Worm (Caenorhabditis elegans): Measurements from ENCODE around the gene AH9.3.
A peak's percentile ranks its signal among the peaks of the same experiment; 100 is the strongest.

Gene AH9.3

DNA sequence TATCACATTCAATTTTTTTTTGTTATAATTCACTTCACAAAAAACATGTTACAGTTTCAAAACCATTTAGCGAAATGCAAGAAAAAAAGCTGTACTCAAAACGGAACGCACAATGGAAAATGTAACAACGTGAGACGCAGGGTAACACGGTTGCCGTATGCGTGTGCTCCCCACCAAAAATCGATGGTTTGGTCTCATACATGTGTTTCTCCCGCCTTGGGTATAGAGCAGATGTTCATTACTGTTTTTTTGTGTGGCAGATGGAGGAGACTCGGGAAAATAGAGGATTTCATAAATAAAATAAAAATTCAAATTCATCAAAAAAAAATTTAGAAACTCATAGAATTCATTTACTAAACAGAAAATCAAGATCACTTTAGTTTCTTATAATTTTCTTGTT is at the start of gene AH9.3:
AH9.3 (minus strand) TSS at position 101 of the 400 bp plus-strand sequence.
- TF ChIP-seq sem-4 (tag; optimal IDR thresholded peaks at IDR 0.05): no peak
- TF ChIP-seq aly-2 (tag; optimal IDR thresholded peaks at IDR 0.05): no peak
- TF ChIP-seq sma-9 (GFP tag; optimal IDR thresholded peaks at IDR 0.05): no peak
- no peak for TF ChIP-seq sma-9 (tag; optimal IDR thresholded peaks at IDR 0.05)
- no peak for TF ChIP-seq C34F6.9 (tag; optimal IDR thresholded peaks at IDR 0.05)

DNA sequence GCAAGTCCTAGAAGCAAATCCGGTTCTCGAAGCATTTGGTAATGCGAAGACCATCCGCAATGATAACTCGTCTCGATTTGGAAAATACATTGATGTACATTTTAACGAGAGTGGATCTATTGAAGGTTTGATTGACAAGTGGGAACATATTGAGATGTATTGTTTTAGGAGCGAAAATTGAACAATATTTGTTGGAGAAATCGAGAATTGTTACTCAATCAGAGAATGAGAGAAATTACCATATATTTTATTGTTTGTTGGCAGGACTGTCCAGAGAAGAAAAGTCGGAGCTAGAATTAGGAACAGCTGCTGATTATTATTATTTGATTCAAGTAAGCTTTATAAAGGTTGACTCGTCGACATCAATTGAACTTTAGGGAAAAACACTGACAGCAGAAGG is 43.6 kb upstream of the AH9.3 start:
- TF ChIP-seq nhr-11 (tag; optimal IDR thresholded peaks at IDR 0.05): no peak
- TF ChIP-seq nhr-77 (tag; optimal IDR thresholded peaks at IDR 0.05): no peak
- TF ChIP-seq lsy-2 (tag; optimal IDR thresholded peaks at IDR 0.05): no peak
- TF ChIP-seq ztf-1 (GFP tag; conservative IDR thresholded peaks at IDR 0.05): no peak
- no peak for TF ChIP-seq skn-1 (tag; optimal IDR thresholded peaks at IDR 0.05)
- no peak for TF ChIP-seq ama-1 (optimal IDR thresholded peaks at IDR 0.05)
- TF ChIP-seq unc-55 (GFP tag; optimal IDR thresholded peaks at IDR 0.05): no peak
- no peak for TF ChIP-seq sma-9 (GFP tag; optimal IDR thresholded peaks at IDR 0.05)
- TF ChIP-seq sma-9 (tag; optimal IDR thresholded peaks at IDR 0.05): no peak
- TF ChIP-seq nhr-237 (tag; optimal IDR thresholded peaks at IDR 0.05): no peak
- no peak for TF ChIP-seq sma-3 (GFP tag; optimal IDR thresholded peaks at IDR 0.05)
- TF ChIP-seq Y55F3AM.14 (GFP tag; optimal IDR thresholded peaks at IDR 0.05): no peak
- no peak for TF ChIP-seq mab-5 (tag; optimal IDR thresholded peaks at IDR 0.05)
- no peak for TF ChIP-seq blmp-1 (tag; optimal IDR thresholded peaks at IDR 0.05; ENCODE audit: insufficient read depth)
- no peak for TF ChIP-seq mbf-1 (tag; optimal IDR thresholded peaks at IDR 0.05)
- TF ChIP-seq ZK546.5 (tag; optimal IDR thresholded peaks at IDR 0.05): no peak
- TF ChIP-seq nhr-25 (tag; optimal IDR thresholded peaks at IDR 0.05): no peak
- TF ChIP-seq ceh-82 (tag; optimal IDR thresholded peaks at IDR 0.05): no peak
- TF ChIP-seq C34F6.9 (tag; optimal IDR thresholded peaks at IDR 0.05): no peak
- no peak for TF ChIP-seq nhr-129 (tag; optimal IDR thresholded peaks at IDR 0.05)

DNA sequence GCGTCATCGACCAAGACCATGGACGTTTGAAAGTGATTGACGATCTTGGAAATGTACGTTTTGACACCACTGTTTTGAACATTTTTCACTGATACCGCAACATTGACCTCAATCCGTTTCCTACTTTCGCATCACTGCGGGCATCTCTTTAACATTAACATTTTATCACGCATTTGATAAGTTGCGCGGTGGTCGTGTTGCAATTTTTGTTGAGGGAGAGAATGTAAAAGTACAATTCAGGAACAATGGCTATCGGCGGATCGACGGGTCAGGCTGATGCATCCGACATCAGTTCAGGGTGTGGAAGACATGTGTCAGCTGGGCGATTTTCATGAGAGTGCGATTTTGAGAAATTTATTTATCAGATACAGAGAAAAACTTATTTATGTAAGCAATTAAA is 42.4 kb upstream of the AH9.3 start:
- TF ChIP-seq nhr-21 (tag; optimal IDR thresholded peaks at IDR 0.05) (peak; percentile 55), crh-2 (tag; optimal IDR thresholded peaks at IDR 0.05) (no peak), mdl-1 (tag; optimal IDR thresholded peaks at IDR 0.05) (no peak), lin-39 (tag; optimal IDR thresholded peaks at IDR 0.05) (no peak), gmeb-1 (tag; optimal IDR thresholded peaks at IDR 0.05) (no peak)

DNA sequence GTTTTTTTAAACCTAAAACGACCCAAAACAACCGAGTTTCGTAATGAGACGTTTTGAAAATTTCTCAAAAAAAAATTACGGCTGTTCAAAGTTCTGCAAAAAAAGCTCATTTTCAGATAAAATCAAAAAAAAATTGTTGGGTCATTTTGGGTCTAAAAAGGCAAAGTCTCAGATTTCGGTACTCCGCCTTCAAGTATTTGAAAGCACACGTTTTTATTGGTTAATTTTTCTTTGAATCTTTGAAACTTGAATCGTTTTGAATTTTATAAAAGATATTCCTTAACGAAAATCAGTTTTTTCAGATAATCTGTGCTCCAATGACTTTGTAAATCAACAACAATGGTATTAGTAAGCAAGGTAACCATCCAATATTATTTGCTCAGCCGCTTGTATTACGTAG is 41.9 kb upstream of the AH9.3 start, which contains the start of gene hum-6:
hum-6 (plus strand) TSS at position 301 of the 400 bp plus-strand sequence.
- TF ChIP-seq lin-13 (GFP tag; optimal IDR thresholded peaks at IDR 0.05): no peak
- no peak for TF ChIP-seq lin-11 (tag; optimal IDR thresholded peaks at IDR 0.05)
- TF ChIP-seq zag-1 (tag; optimal IDR thresholded peaks at IDR 0.05): no peak
- no peak for TF ChIP-seq sem-4 (tag; optimal IDR thresholded peaks at IDR 0.05)
- no peak for TF ChIP-seq mbf-1 (tag; optimal IDR thresholded peaks at IDR 0.05)
- no peak for TF ChIP-seq nhr-12 (tag; optimal IDR thresholded peaks at IDR 0.05)
- no peak for TF ChIP-seq unc-62 (GFP tag; optimal IDR thresholded peaks at IDR 0.05)
- TF ChIP-seq mdl-1 (tag; optimal IDR thresholded peaks at IDR 0.05): no peak
- TF ChIP-seq nhr-25 (tag; optimal IDR thresholded peaks at IDR 0.05): no peak
- no peak for TF ChIP-seq mab-5 (tag; optimal IDR thresholded peaks at IDR 0.05)
- no peak for TF ChIP-seq egl-27 (tag; optimal IDR thresholded peaks at IDR 0.05)
- no peak for TF ChIP-seq gmeb-1 (tag; optimal IDR thresholded peaks at IDR 0.05)

DNA sequence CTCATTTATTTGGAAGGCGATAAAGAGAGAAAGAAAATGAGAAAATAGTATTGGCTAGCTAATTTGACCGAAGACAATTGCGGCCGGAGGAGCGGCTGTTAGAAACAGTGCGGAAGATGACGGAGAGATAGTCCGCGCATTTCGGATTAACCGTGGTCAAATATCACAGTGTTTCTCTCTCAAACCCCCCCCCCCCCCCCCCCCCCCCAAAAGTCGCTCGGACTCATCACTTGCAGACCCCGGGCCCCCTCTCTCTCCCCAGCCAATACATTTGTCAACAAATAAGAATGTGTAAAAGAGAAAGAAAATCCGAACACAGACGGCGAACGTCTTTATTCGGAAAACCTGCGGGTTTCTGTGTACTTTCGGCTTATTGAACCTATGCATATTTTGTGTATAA is 40.9 kb upstream of the AH9.3 start:
- no peak for TF ChIP-seq mdl-1 (tag; optimal IDR thresholded peaks at IDR 0.05)
- no peak for TF ChIP-seq unc-55 (GFP tag; optimal IDR thresholded peaks at IDR 0.05)
- no peak for TF ChIP-seq elt-1 (tag; optimal IDR thresholded peaks at IDR 0.05)
- TF ChIP-seq snpc-4 (tag; optimal IDR thresholded peaks at IDR 0.05): no peak
- TF ChIP-seq zag-1 (tag; optimal IDR thresholded peaks at IDR 0.05): no peak
- TF ChIP-seq C34F6.9 (tag; optimal IDR thresholded peaks at IDR 0.05): no peak
- no peak for TF ChIP-seq mbf-1 (tag; optimal IDR thresholded peaks at IDR 0.05)

Data from whole organism, L2 larva.